Fruit fly (Drosophila melanogaster) whole organism, embryonic: ENCODE data around the gene CG33160.

ENCODE experiments used
- Ada2b ChIP-seq: fragments of 200-800 bp; sonication (Bioruptor generic); IDR thresholded peaks from 2 replicates; pipeline ENCODE4 v1.3.6; 2022; ENCODE audit warnings: missing biosample characterization, missing genetic modification characterization
- C15 ChIP-seq: fragments of 200-800 bp; sonication (Bioruptor generic); IDR thresholded peaks from 3 replicates; pipeline ENCODE4 v1.3.6; 2022; ENCODE audit warnings: missing biosample characterization, missing genetic modification characterization
- CG10654 ChIP-seq: fragments of 200-800 bp; sonication (Bioruptor generic); optimal IDR thresholded peaks from 2 replicates; lab custom pipeline; 2016; ENCODE audit warnings: missing biosample characterization, missing genetic modification characterization
- CG11247 ChIP-seq: fragments of 200-800 bp; sonication (Bioruptor generic); IDR thresholded peaks from 2 replicates; pipeline ENCODE4 v1.3.6; 2022; ENCODE audit warnings: missing biosample characterization, missing genetic modification characterization
- CG11504 ChIP-seq: fragments of 200-800 bp; sonication (Bioruptor generic); optimal IDR thresholded peaks from 3 replicates; lab custom pipeline; 2019; ENCODE audit warnings: missing biosample characterization, mild to moderate bottlenecking, missing genetic modification characterization, moderate library complexity
- CG11723 ChIP-seq: fragments of 200-800 bp; sonication (Bioruptor generic); optimal IDR thresholded peaks from 2 replicates; lab custom pipeline; 2017; ENCODE audit warnings: missing biosample characterization, mild to moderate bottlenecking, missing genetic modification characterization
- CG12236 ChIP-seq: fragments of 200-800 bp; sonication (Bioruptor generic); optimal IDR thresholded peaks from 2 replicates; lab custom pipeline; 2016; ENCODE audit warnings: missing biosample characterization, missing genetic modification characterization
- CG14014 ChIP-seq: fragments of 200-800 bp; sonication (Bioruptor generic); IDR thresholded peaks from 2 replicates; pipeline ENCODE4 v1.3.6; 2022; ENCODE audit warnings: missing biosample characterization, missing genetic modification characterization
- CG15011 ChIP-seq: fragments of 200-800 bp; sonication (Bioruptor generic); optimal IDR thresholded peaks from 3 replicates; lab custom pipeline; 2018; ENCODE audit warnings: missing biosample characterization, mild to moderate bottlenecking, missing genetic modification characterization
- CG1647 ChIP-seq: fragments of 200-800 bp; sonication (Bioruptor generic); optimal IDR thresholded peaks from 3 replicates; lab custom pipeline; 2016; ENCODE audit warnings: missing biosample characterization, missing genetic modification characterization
- CG16779 ChIP-seq: fragments of 200-800 bp; sonication (Bioruptor generic); IDR thresholded peaks from 2 replicates; pipeline ENCODE4 v1.3.6; 2022; ENCODE audit warnings: missing biosample characterization, missing genetic modification characterization
- CG16863 ChIP-seq: fragments of 200-800 bp; sonication (Bioruptor generic); optimal IDR thresholded peaks from 3 replicates; lab custom pipeline; 2016; ENCODE audit warnings: missing biosample characterization, missing genetic modification characterization
- CG17359 ChIP-seq: fragments of 200-800 bp; sonication (Bioruptor generic); optimal IDR thresholded peaks from 3 replicates; lab custom pipeline; 2018; ENCODE audit warnings: missing biosample characterization, mild to moderate bottlenecking, missing genetic modification characterization, moderate library complexity
- CG1832 ChIP-seq: fragments of 200-800 bp; sonication (Bioruptor generic); optimal IDR thresholded peaks from 2 replicates; lab custom pipeline; 2017; ENCODE audit warnings: missing biosample characterization, mild to moderate bottlenecking, missing genetic modification characterization, inconsistent platforms
- CG30403 ChIP-seq: fragments of 200-800 bp; sonication (Bioruptor generic); optimal IDR thresholded peaks from 3 replicates; lab custom pipeline; 2016; ENCODE audit warnings: missing biosample characterization, missing genetic modification characterization
- CG4820 ChIP-seq: fragments of 200-800 bp; sonication (Bioruptor generic); optimal IDR thresholded peaks from 3 replicates; lab custom pipeline; 2016; ENCODE audit warnings: missing biosample characterization, missing genetic modification characterization
- CG5180 ChIP-seq: fragments of 200-800 bp; sonication (Bioruptor generic); optimal IDR thresholded peaks from 3 replicates; lab custom pipeline; 2017; ENCODE audit warnings: missing biosample characterization, missing genetic modification characterization, mild to moderate bottlenecking, moderate library complexity, missing genetic modification reagents
- CG7745 ChIP-seq: fragments of 200-800 bp; sonication (Bioruptor generic); optimal IDR thresholded peaks from 2 replicates; lab custom pipeline; 2018; ENCODE audit warnings: missing biosample characterization, mild to moderate bottlenecking, missing genetic modification characterization, moderate library complexity
- CG8359 ChIP-seq: fragments of 200-800 bp; sonication (Bioruptor generic); optimal IDR thresholded peaks from 2 replicates; lab custom pipeline; 2017; ENCODE audit warnings: missing biosample characterization, mild to moderate bottlenecking, missing genetic modification characterization, borderline replicate concordance
- CG8944 ChIP-seq: fragments of 200-800 bp; sonication (Bioruptor generic); optimal IDR thresholded peaks from 3 replicates; lab custom pipeline; 2016; ENCODE audit warnings: missing biosample characterization, missing genetic modification characterization
- CG9797 ChIP-seq: fragments of 200-800 bp; sonication (Bioruptor generic); optimal IDR thresholded peaks from 3 replicates; lab custom pipeline; 2018; ENCODE audit warnings: missing biosample characterization, mild to moderate bottlenecking, missing genetic modification characterization
- CG9932 ChIP-seq: fragments of 200-800 bp; sonication (Bioruptor generic); IDR thresholded peaks from 2 replicates; pipeline ENCODE4 v1.3.6; 2022; ENCODE audit warnings: missing biosample characterization, missing genetic modification characterization
- Camta ChIP-seq: fragments of 200-800 bp; sonication (Bioruptor generic); optimal IDR thresholded peaks from 2 replicates; lab custom pipeline; 2016; ENCODE audit warnings: missing biosample characterization, missing genetic modification characterization
- D19B ChIP-seq: fragments of 200-800 bp; sonication (Bioruptor generic); optimal IDR thresholded peaks from 2 replicates; lab custom pipeline; 2017; ENCODE audit warnings: missing biosample characterization, mild to moderate bottlenecking, missing genetic modification characterization
- Hmr ChIP-seq: fragments of 200-800 bp; sonication (Bioruptor generic); optimal IDR thresholded peaks from 3 replicates; lab custom pipeline; 2017; ENCODE audit warnings: mild to moderate bottlenecking, missing biosample characterization, missing genetic modification reagents, missing genetic modification characterization
- Hsf ChIP-seq: fragments of 200-800 bp; sonication (Bioruptor generic); optimal IDR thresholded peaks from 3 replicates; lab custom pipeline; 2016; ENCODE audit warnings: missing biosample characterization, missing genetic modification characterization
- Jarid2 ChIP-seq: fragments of 200-800 bp; sonication (Bioruptor generic); optimal IDR thresholded peaks from 3 replicates; lab custom pipeline; 2017; ENCODE audit warnings: mild to moderate bottlenecking, missing biosample characterization, missing genetic modification reagents, missing genetic modification characterization
- Lim3 ChIP-seq: fragments of 200-800 bp; sonication (Bioruptor generic); IDR thresholded peaks from 2 replicates; pipeline ENCODE4 v1.3.6; 2022; ENCODE audit warnings: missing biosample characterization, missing genetic modification characterization
- Oli ChIP-seq: fragments of 200-800 bp; sonication (Bioruptor generic); optimal IDR thresholded peaks from 2 replicates; lab custom pipeline; 2018; ENCODE audit warnings: missing biosample characterization, mild to moderate bottlenecking, missing genetic modification characterization, moderate library complexity
- Scr ChIP-seq: fragments of 200-800 bp; sonication (Bioruptor generic); IDR thresholded peaks from 2 replicates; pipeline ENCODE4 v1.3.6; 2022; ENCODE audit warnings: missing biosample characterization, missing genetic modification characterization; ENCODE audit not compliant: partially characterized antibody
- Xbp1 ChIP-seq: fragments of 200-800 bp; sonication (Bioruptor generic); optimal IDR thresholded peaks from 3 replicates; lab custom pipeline; 2016; ENCODE audit warnings: missing biosample characterization, mild to moderate bottlenecking, missing genetic modification characterization
- amos ChIP-seq: fragments of 200-800 bp; sonication (Bioruptor generic); IDR thresholded peaks from 2 replicates; pipeline ENCODE4 v1.3.6; 2022; ENCODE audit warnings: missing biosample characterization, missing genetic modification characterization; ENCODE audit not compliant: partially characterized antibody
- br ChIP-seq: fragments of >200 bp; optimal IDR thresholded peaks from 2 replicates; lab custom pipeline; 2017
- bsh ChIP-seq, 2 experiments: fragments of 200-800 bp; sonication (Bioruptor generic); optimal IDR thresholded peaks; 2 replicates each; lab custom pipeline; 2017 to 2018; ENCODE audit warnings: mild to moderate bottlenecking in 2 of 2, missing biosample characterization in 2 of 2, missing genetic modification characterization in 2 of 2, moderate library complexity in 1 of 2
- cas ChIP-seq: fragments of 200-800 bp; sonication (Bioruptor generic); IDR thresholded peaks from 2 replicates; pipeline ENCODE4 v1.3.6; 2022; ENCODE audit warnings: missing biosample characterization, missing genetic modification characterization
- ham ChIP-seq: fragments of 200-800 bp; sonication (Bioruptor generic); IDR thresholded peaks from 2 replicates; pipeline ENCODE4 v1.3.6; 2022; ENCODE audit warnings: missing biosample characterization, missing genetic modification characterization
- jing ChIP-seq: fragments of 200-800 bp; sonication (Bioruptor generic); optimal IDR thresholded peaks from 2 replicates; lab custom pipeline; 2018; ENCODE audit warnings: missing biosample characterization, mild to moderate bottlenecking, missing genetic modification characterization
- lov ChIP-seq, 2 experiments: fragments of 200-800 bp in 1 of 2; fragments of >200 bp in 1 of 2; sonication (Bioruptor generic) in 1 of 2; IDR thresholded peaks in 1 of 2; optimal IDR thresholded peaks in 1 of 2; 2 replicates in 1 of 2; 3 replicates in 1 of 2; pipeline versions ENCODE4 v1.3.6 to Lab custom; 2017 to 2022; ENCODE audit warnings: missing biosample characterization in 1 of 2, missing genetic modification characterization in 1 of 2
- mld ChIP-seq: fragments of 200-800 bp; sonication (Bioruptor generic); IDR thresholded peaks from 3 replicates; pipeline ENCODE4 v1.3.6; 2022; ENCODE audit warnings: missing biosample characterization, missing genetic modification characterization; ENCODE audit not compliant: partially characterized antibody
- pfk ChIP-seq: fragments of 200-800 bp; sonication (Bioruptor generic); optimal IDR thresholded peaks from 2 replicates; lab custom pipeline; 2018; ENCODE audit warnings: missing biosample characterization, mild to moderate bottlenecking, missing genetic modification characterization, moderate library complexity
- run ChIP-seq: fragments of 200-800 bp; sonication (Bioruptor generic); optimal IDR thresholded peaks from 3 replicates; lab custom pipeline; 2018; ENCODE audit warnings: missing biosample characterization, mild to moderate bottlenecking, missing genetic modification characterization
- sens ChIP-seq: fragments of 200-800 bp; sonication (Bioruptor generic); peaks from one replicate; lab custom pipeline; 2016; ENCODE audit warnings: missing biosample characterization, missing genetic modification characterization
- sim ChIP-seq: fragments of 200-800 bp; sonication (Bioruptor generic); IDR thresholded peaks from 2 replicates; pipeline ENCODE4 v1.3.6; 2022; ENCODE audit warnings: missing biosample characterization, missing genetic modification characterization
- slou ChIP-seq: fragments of 200-800 bp; sonication (Bioruptor generic); optimal IDR thresholded peaks from 3 replicates; lab custom pipeline; 2016; ENCODE audit warnings: missing biosample characterization, missing genetic modification characterization
- sna ChIP-seq: fragments of 200-800 bp; sonication (Bioruptor generic); IDR thresholded peaks from 2 replicates; pipeline ENCODE4 v1.3.6; 2022; ENCODE audit warnings: missing biosample characterization, missing genetic modification characterization; ENCODE audit not compliant: partially characterized antibody
- stwl ChIP-seq: fragments of 200-800 bp; sonication (Bioruptor generic); optimal IDR thresholded peaks from 3 replicates; lab custom pipeline; 2018; ENCODE audit warnings: missing biosample characterization, mild to moderate bottlenecking, missing genetic modification characterization, moderate library complexity
- tna ChIP-seq: fragments of 200-800 bp; sonication (Bioruptor generic); IDR thresholded peaks from 2 replicates; pipeline ENCODE4 v1.3.6; 2022; ENCODE audit warnings: missing biosample characterization, missing genetic modification characterization; ENCODE audit not compliant: partially characterized antibody
- trh ChIP-seq: fragments of 200-800 bp; sonication (Bioruptor generic); optimal IDR thresholded peaks from 2 replicates; lab custom pipeline; 2016; ENCODE audit warnings: missing biosample characterization, missing genetic modification characterization

CG33160 gene

DNA sequence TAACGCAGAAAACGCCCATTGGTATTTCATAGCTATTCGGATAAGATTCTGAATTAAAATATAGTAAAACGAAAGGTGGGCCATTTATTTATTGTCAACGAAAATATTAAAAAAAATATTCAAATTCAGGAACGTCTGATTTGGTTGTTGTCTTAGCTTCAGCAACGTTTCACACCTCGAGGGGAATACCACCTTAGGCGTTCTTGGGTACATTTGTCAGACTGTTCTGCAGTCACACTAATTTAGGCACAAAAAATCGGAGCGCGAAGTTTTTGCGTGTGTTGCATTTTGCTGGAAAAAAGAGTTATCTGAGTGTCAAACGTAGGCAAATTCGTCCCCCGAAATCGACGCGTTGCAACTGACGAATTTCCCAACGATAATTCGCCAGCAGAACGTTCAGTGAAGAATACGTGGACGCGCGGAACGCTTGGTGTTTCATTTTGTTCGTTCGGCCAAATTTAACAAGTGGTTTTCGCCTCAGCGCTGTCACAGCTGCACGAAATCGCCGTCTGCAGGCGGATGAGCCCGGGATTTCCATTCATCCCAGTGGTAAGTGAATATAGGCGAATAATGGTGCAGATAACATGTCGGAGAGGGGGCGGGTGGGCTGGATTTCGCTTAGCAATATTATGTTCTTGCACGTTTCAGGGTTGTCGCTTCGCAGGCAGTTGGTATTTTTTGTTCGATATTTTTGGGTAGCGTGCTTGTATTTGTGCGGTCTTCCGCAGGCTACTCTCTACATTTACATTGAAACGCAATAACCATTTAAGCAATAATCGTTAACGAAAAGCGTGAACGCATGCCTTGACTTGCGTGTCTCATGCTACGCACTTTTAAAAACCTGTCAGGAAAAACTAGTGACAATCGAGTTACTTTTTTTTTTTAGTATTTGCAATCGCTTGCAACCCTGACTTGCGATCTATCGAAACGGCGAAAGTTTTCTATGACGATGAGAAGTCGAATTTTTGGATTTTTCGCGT is 18.9 kb upstream of the CG33160 start, which contains the start of gene Larp4B (continued):
- TF ChIP-seq slou (GFP tag; lab: Kevin White, UChicago), result no peak
- TF ChIP-seq mld (GFP tag; lab: Robert Waterston, UW), result 0 out of 3 replicates have a peak, but pooled peaks have one; percentile 39
- no peak for TF ChIP-seq Oli (tag; lab: Kevin White, UChicago)
- no peak for TF ChIP-seq CG11723 (GFP tag; lab: Kevin White, UChicago)
- TF ChIP-seq ham (GFP tag; lab: Robert Waterston, UW), result no peak
- no peak for TF ChIP-seq CG10654
- peak; percentile 21 for TF ChIP-seq Xbp1 (GFP tag; lab: Kevin White, UChicago)
- TF ChIP-seq CG16779 (GFP tag; lab: Robert Waterston, UW), result no peak
- no peak for TF ChIP-seq CG1647
- no peak for TF ChIP-seq CG11247 (GFP tag; lab: Robert Waterston, UW)
- TF ChIP-seq CG11504 (tag; lab: Kevin White, UChicago), result no peak
- no peak for TF ChIP-seq tna
- TF ChIP-seq sna (GFP tag; lab: Robert Waterston, UW), result peak; percentile 66
- no peak for TF ChIP-seq bsh (GFP tag; optimal IDR thresholded peaks at IDR 0.05; lab: Kevin White, UChicago)
- TF ChIP-seq CG14014 (GFP tag; lab: Robert Waterston, UW), result 0 out of 2 replicates have a peak, but pooled peaks have one; percentile 27
- TF ChIP-seq Scr, result peak; percentile 72
- no peak for TF ChIP-seq CG16863 (GFP tag; lab: Kevin White, UChicago)
- TF ChIP-seq br, result no peak
- TF ChIP-seq Hsf, result no peak
- TF ChIP-seq stwl (tag; lab: Kevin White, UChicago), result peak; percentile 72
- no peak for TF ChIP-seq CG17359 (tag; lab: Kevin White, UChicago)
- no peak for TF ChIP-seq CG8944
- TF ChIP-seq CG7745, result no peak
- no peak for TF ChIP-seq Lim3
- TF ChIP-seq cas (GFP tag; lab: Robert Waterston, UW), result no peak
- peak; percentile 80 for TF ChIP-seq sens (GFP tag; lab: Kevin White, UChicago)
- TF ChIP-seq CG15011 (GFP tag; lab: Kevin White, UChicago), result no peak
- TF ChIP-seq lov (optimal IDR thresholded peaks at IDR 0.05; lab: Kevin White, UChicago), result no peak
- TF ChIP-seq lov (GFP tag; IDR thresholded peaks at IDR 0.05; lab: Robert Waterston, UW), result no peak
- no peak for TF ChIP-seq trh
- no peak for TF ChIP-seq sim (GFP tag; lab: Robert Waterston, UW)
- TF ChIP-seq jing (GFP tag; lab: Kevin White, UChicago), result no peak
- no peak for TF ChIP-seq CG4820
- no peak for TF ChIP-seq CG8359
- no peak for TF ChIP-seq C15
- no peak for TF ChIP-seq CG30403 (GFP tag; lab: Kevin White, UChicago)
- TF ChIP-seq run (tag; lab: Kevin White, UChicago), result no peak
- peak; percentile 52 for TF ChIP-seq amos (GFP tag; lab: Robert Waterston, UW)
- no peak for TF ChIP-seq CG1832 (GFP tag; lab: Kevin White, UChicago)
- peak; percentile 50 for TF ChIP-seq CG9932 (GFP tag; lab: Robert Waterston, UW)
- TF ChIP-seq D19B (GFP tag; lab: Kevin White, UChicago), result no peak
- TF ChIP-seq Camta (GFP tag; lab: Kevin White, UChicago), result no peak
- peak; percentile 91 for TF ChIP-seq pfk (GFP tag; lab: Kevin White, UChicago)
- TF ChIP-seq Ada2b (GFP tag; lab: Robert Waterston, UW), result no peak
- no peak for TF ChIP-seq CG5180
- TF ChIP-seq Jarid2, result no peak
- no peak for TF ChIP-seq CG12236 (GFP tag; lab: Kevin White, UChicago)
- peak; percentile 82 for TF ChIP-seq CG9797
- TF ChIP-seq Hmr (GFP tag; lab: Kevin White, UChicago), result peak; percentile 41
